Worm (Caenorhabditis elegans): ENCODE results near the gene R13A5.11.
"Not testable (repeated sequence)": the region's sequence is repeated elsewhere in the genome, so short reads cannot be mapped to it uniquely, and the experiment has no call there.

The R13A5.11 gene

DNA sequence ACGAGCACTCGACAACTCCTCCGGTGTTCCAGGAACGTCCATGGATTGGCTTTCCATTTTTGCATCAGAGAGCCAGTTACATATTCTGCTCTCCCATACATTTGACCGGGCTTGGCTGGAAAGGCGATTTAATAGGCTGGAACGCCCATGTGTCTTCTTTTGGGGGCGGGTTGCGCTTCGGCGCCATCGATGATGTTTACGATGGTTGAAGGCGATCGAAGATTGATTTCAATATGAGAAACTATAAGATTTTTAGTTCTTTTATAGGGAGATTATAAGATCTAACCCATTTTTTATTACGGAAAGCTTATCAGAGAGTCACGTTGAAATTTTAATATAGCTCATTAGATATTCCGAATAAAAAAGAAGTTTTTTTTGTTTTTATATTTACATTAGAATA, 16.0 kb upstream of the R13A5.11 start, which contains the start of gene nsph-4.3:
TSS of gene nsph-4.3 (minus strand) at position 101 of the 400 bp plus-strand sequence.
- TF ChIP-seq dmd-4 (tag; optimal IDR thresholded peaks at IDR 0.05; ENCODE audit: borderline replicate concordance): no peak
- TF ChIP-seq unc-42 (tag; optimal IDR thresholded peaks at IDR 0.05): no peak
- no peak for TF ChIP-seq ttx-3 (tag; optimal IDR thresholded peaks at IDR 0.05)
- TF ChIP-seq ceh-14 (tag; optimal IDR thresholded peaks at IDR 0.05): no peak
- no peak for TF ChIP-seq elt-4 (tag; optimal IDR thresholded peaks at IDR 0.05)
- no peak for TF ChIP-seq ceh-31 (tag; optimal IDR thresholded peaks at IDR 0.05)
- TF ChIP-seq ama-1 (optimal IDR thresholded peaks at IDR 0.05): no peak
- no peak for TF ChIP-seq sdc-2 (tag; optimal IDR thresholded peaks at IDR 0.05)
- no peak for TF ChIP-seq rnt-1 (tag; optimal IDR thresholded peaks at IDR 0.05)
- TF ChIP-seq sox-2 (GFP tag; IDR thresholded peaks at IDR 0.05): no peak
- TF ChIP-seq ceh-30 (tag; optimal IDR thresholded peaks at IDR 0.05): no peak

DNA sequence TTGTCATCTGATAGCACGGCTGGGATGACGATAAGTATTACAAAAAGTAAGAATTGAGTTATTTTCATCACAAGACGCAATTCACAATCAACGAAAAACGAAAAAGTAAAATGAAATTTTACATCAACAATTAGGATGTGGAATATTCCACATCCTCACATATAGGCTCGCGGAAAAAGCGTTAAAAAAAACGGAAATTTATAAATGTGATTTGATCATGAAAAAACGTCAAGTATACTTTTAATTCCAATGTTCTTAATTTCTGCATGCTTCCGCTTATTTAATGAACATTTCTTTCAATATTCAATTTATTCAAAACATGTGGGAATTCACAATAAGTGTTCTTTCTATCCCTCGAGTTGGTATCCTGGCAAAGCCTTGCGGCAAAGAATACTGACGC, 15.1 kb upstream of the R13A5.11 start, which contains the start of gene T04A6.3:
TSS of gene T04A6.3 (minus strand) at position 101 of the 400 bp plus-strand sequence.
- no peak for TF ChIP-seq elt-2 (tag; optimal IDR thresholded peaks at IDR 0.05)
- TF ChIP-seq ceh-2 (tag; optimal IDR thresholded peaks at IDR 0.05): no peak
- TF ChIP-seq ref-2 (tag; optimal IDR thresholded peaks at IDR 0.05): no peak

DNA sequence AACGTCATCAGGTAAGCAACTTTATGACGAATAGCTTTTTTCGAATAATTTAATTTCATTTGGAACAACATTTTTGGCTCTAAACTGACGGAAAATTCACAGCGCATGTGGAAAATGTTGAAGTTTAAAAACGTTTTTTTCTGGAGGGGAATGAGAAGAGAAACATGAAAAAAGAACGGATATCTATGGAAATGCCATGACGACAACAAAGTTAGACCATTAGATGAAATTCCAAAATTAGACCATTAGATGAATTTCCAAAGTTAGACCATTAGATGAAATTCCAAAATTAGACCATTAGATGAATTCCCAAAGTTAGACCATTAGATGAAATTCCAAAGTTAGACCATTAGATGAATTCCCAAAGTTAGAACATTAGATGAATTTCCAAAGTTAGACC, 1.3 kb upstream of the R13A5.11 start, which contains the start of gene Y80D4G.2:
TSS of gene Y80D4G.2 (minus strand) at position 101 of the 400 bp plus-strand sequence.
- TF ChIP-seq gmeb-2, lim-6, dve-1 (tag; optimal IDR thresholded peaks at IDR 0.05): not testable (repeated sequence)

DNA sequence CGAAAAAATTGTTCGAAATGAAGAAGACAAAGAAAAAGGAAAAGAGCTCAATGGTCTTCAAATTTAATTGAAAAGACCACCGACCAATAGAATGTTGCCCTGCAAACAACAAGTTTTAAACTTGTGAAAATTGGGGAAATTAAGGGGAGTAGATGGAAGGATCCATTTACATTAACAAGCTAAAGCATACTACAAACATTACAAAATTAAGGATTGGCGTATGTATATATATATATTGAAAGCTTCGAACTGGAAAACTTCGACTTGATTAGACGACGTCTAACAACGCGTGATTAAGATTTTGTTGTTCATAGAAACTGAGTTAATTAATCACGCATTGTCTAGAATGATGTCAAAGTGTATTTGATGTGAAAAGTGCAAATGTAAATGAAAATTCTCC, 4.9 kb downstream of the R13A5.11 start, which contains the start of gene R13A5.15:
TSS of gene R13A5.15 (minus strand) at position 101 of the 400 bp plus-strand sequence.
- no peak for TF ChIP-seq pros-1 (tag; optimal IDR thresholded peaks at IDR 0.05)

DNA sequence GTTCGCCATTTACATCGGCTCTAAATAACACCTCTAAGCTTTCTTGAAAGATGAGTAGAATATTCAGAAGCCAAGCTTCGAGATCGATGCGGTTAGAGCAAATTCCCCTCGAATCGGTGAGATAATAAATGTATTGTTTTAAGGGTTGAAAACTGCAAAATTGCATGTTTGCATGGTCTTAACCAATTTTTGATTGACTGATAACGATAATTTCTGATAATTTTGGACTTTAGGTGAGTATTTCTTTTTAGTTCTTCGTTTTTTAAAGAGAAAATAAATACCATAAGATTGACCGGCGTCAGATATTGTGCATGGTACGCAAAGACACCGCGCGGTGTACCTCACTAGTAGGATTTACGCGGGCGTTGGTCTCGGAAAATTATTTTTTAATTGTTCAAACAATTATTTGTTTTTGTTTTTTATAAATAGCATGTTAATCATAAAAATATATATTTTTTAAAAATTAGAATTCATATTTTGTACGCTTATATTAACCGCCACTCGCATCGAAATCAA, 8.9 kb downstream of the R13A5.11 start, which contains the start of gene cup-5:
TSS of gene cup-5 (plus strand) at position 51 of the 516 bp plus-strand sequence.
- no peak for TF ChIP-seq elt-2 (tag; optimal IDR thresholded peaks at IDR 0.05)
- TF ChIP-seq ceh-30 (tag; optimal IDR thresholded peaks at IDR 0.05): no peak
- no peak for TF ChIP-seq lim-6 (tag; optimal IDR thresholded peaks at IDR 0.05)
- TF ChIP-seq sdc-2 (tag; optimal IDR thresholded peaks at IDR 0.05): no peak
- TF ChIP-seq ceh-6 (GFP tag; optimal IDR thresholded peaks at IDR 0.05): no peak
- no peak for TF ChIP-seq tbx-7 (tag; optimal IDR thresholded peaks at IDR 0.05)
- TF ChIP-seq ceh-18 (tag; optimal IDR thresholded peaks at IDR 0.05): no peak

DNA sequence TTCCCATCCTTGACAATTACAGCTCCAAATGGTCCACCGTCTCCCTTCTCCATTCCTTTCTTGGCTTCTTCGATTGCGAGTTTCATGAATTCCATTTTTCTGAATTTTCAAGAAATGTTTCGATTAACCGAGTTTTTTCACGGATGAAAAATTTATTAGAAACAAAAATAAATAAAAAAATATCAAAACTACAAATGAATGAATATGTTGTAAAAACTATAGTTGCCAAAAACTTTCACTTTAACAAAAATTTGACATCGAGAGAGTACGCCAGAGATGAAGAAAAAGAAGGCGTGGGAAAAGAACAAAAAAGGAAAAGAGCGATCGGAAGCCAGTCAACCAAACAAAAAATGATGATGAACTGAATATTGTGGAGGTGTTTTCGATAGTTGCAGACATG, 10.2 kb downstream of the R13A5.11 start, which contains the start of gene R13A5.10:
TSS of gene R13A5.10 (minus strand) at position 101 of the 400 bp plus-strand sequence.
- TF ChIP-seq sdc-2 (tag; optimal IDR thresholded peaks at IDR 0.05): no peak
- no peak for TF ChIP-seq ceh-31 (tag; optimal IDR thresholded peaks at IDR 0.05)
- TF ChIP-seq hlh-13 (GFP tag; optimal IDR thresholded peaks at IDR 0.05): no peak
- no peak for TF ChIP-seq rnt-1 (tag; optimal IDR thresholded peaks at IDR 0.05)
- no peak for TF ChIP-seq fax-1 (tag; optimal IDR thresholded peaks at IDR 0.05)
- TF ChIP-seq dve-1 (tag; optimal IDR thresholded peaks at IDR 0.05): no peak
- no peak for TF ChIP-seq pha-4 (tag; optimal IDR thresholded peaks at IDR 0.05)
- TF ChIP-seq ceh-24 (tag; optimal IDR thresholded peaks at IDR 0.05): no peak
- TF ChIP-seq ceh-14 (tag; optimal IDR thresholded peaks at IDR 0.05): no peak
- no peak for TF ChIP-seq ceh-19 (GFP tag; optimal IDR thresholded peaks at IDR 0.05)
- no peak for TF ChIP-seq unc-3 (GFP tag; conservative IDR thresholded peaks at IDR 0.05)
- TF ChIP-seq unc-3 (tag; optimal IDR thresholded peaks at IDR 0.05): no peak
- no peak for TF ChIP-seq ceh-48 (tag; optimal IDR thresholded peaks at IDR 0.05)
- no peak for TF ChIP-seq elt-2 (tag; optimal IDR thresholded peaks at IDR 0.05)
- TF ChIP-seq lin-11 (tag; optimal IDR thresholded peaks at IDR 0.05): no peak
- TF ChIP-seq F13H6.1 (tag; optimal IDR thresholded peaks at IDR 0.05): no peak
- no peak for TF ChIP-seq zip-5 (tag; optimal IDR thresholded peaks at IDR 0.05)
- TF ChIP-seq ceh-9 (tag; optimal IDR thresholded peaks at IDR 0.05): no peak
- no peak for TF ChIP-seq nhr-11 (tag; optimal IDR thresholded peaks at IDR 0.05)
